Fruit fly (Drosophila melanogaster): Measurements from ENCODE around the gene Sry-delta.

Gene Sry-delta

dm6 chr3R:30046029-30047001 is 3.2 kb downstream of the Sry-delta start, which contains the start of the genes RpL32 and CG7943 (continued):
- TF ChIP-seq HLH54F (GFP tag; optimal IDR thresholded peaks at IDR 0.05) (peak; percentile 90), CG12104 (GFP tag; optimal IDR thresholded peaks at IDR 0.05) (peak; percentile 92), zen (tag; optimal IDR thresholded peaks at IDR 0.05) (peak; percentile 91), Atf-2 (GFP tag; optimal IDR thresholded peaks at IDR 0.05) (peak; percentile 80), crp (GFP tag; optimal IDR thresholded peaks at IDR 0.05) (peak; percentile 35 to 91), prd (optimal IDR thresholded peaks at IDR 0.05) (no peak), prd (GFP tag; IDR thresholded peaks at IDR 0.05) (peak; percentile 97), E2f1 (GFP tag; IDR thresholded peaks at IDR 0.05) (peak; percentile 93), vfl (GFP tag; optimal IDR thresholded peaks at IDR 0.05) (peak; percentile 94), vnd (GFP tag; IDR thresholded peaks at IDR 0.05; ENCODE audit: partially characterized antibody) (peak; percentile 100), CG10654 (GFP tag; optimal IDR thresholded peaks at IDR 0.05) (peak; percentile 95), CG16813 (GFP tag; IDR thresholded peaks at IDR 0.05; ENCODE audit: partially characterized antibody) (peak; percentile 100), CG11696 (GFP tag; IDR thresholded peaks at IDR 0.05) (peak; percentile 83), ken (GFP tag; IDR thresholded peaks at IDR 0.05) (peak; percentile 95), CG10267 (tag; optimal IDR thresholded peaks at IDR 0.05) (peak; percentile 93), fu2 (GFP tag; optimal IDR thresholded peaks at IDR 0.05) (peak; percentile 88), org-1 (GFP tag; optimal IDR thresholded peaks at IDR 0.05) (peak; percentile 90), Dbx (GFP tag; IDR thresholded peaks at IDR 0.05) (peak; percentile 98), Lhr (GFP tag; optimal IDR thresholded peaks at IDR 0.05) (peak; percentile 64), luna (GFP tag; optimal IDR thresholded peaks at IDR 0.05) (peak; percentile 96), crc (GFP tag; optimal IDR thresholded peaks at IDR 0.05) (peak; percentile 95), slp2 (GFP tag; optimal IDR thresholded peaks at IDR 0.05) (peak; percentile 93), Sin3A (optimal IDR thresholded peaks at IDR 0.05) (peak; percentile 98), CG8765 (GFP tag; IDR thresholded peaks at IDR 0.05) (peak; percentile 95), CG11398 (GFP tag; optimal IDR thresholded peaks at IDR 0.05) (peak; percentile 86), ranshi (GFP tag; IDR thresholded peaks at IDR 0.05) (peak; percentile 97), CG4707 (GFP tag; optimal IDR thresholded peaks at IDR 0.05) (peak; percentile 80), CG1603 (tag; optimal IDR thresholded peaks at IDR 0.05) (peak; percentile 96), CG30020 (tag; optimal IDR thresholded peaks at IDR 0.05) (peak; percentile 88), CG32772 (GFP tag; IDR thresholded peaks at IDR 0.05) (peak; percentile 94), ind (GFP tag; optimal IDR thresholded peaks at IDR 0.05) (peak; percentile 97), Ada2b (GFP tag; IDR thresholded peaks at IDR 0.05) (peak; percentile 94), Taf1 (GFP tag; IDR thresholded peaks at IDR 0.05) (peak; percentile 92), zf30C (GFP tag; optimal IDR thresholded peaks at IDR 0.05) (no peak), gsb (GFP tag; IDR thresholded peaks at IDR 0.05) (peak; percentile 92), CG18764 (GFP tag; optimal IDR thresholded peaks at IDR 0.05) (peak; percentile 94), Pdp1 (GFP tag; optimal IDR thresholded peaks at IDR 0.05) (peak; percentile 98 to 99), sug (tag; optimal IDR thresholded peaks at IDR 0.05) (peak; percentile 95), Dp (GFP tag; optimal IDR thresholded peaks at IDR 0.05) (peak; percentile 78), CG31224 (GFP tag; IDR thresholded peaks at IDR 0.05) (peak; percentile 90), Hmx (GFP tag; optimal IDR thresholded peaks at IDR 0.05) (peak; percentile 86), BtbVII (GFP tag; optimal IDR thresholded peaks at IDR 0.05) (peak; percentile 92), Opbp (GFP tag; IDR thresholded peaks at IDR 0.05; ENCODE audit: partially characterized antibody) (peak; percentile 100), chinmo (GFP tag; IDR thresholded peaks at IDR 0.05; ENCODE audit: partially characterized antibody) (peak; percentile 100), CG2678 (tag; optimal IDR thresholded peaks at IDR 0.05) (peak; percentile 92), otp (GFP tag; IDR thresholded peaks at IDR 0.05) (peak; percentile 91; the same call in 2 of the 3 replicates), CG10431 (GFP tag; optimal IDR thresholded peaks at IDR 0.05) (peak; percentile 78), chn (GFP tag; optimal IDR thresholded peaks at IDR 0.05) (peak; percentile 90), maf-S (GFP tag; optimal IDR thresholded peaks at IDR 0.05) (peak; percentile 92)
